Worm (Caenorhabditis elegans) whole organism, midembryonic: ENCODE measurements around the gene twk-7.

Source experiments
- cog-1 ChIP-seq: sonication (generic microtip); optimal IDR thresholded peaks from 2 replicates; lab custom pipeline; 2016; ENCODE audit warnings: missing genetic modification characterization, missing compliant biosample characterization
- flt-1 ChIP-seq: fragments of 200-800 bp; sonication (Bioruptor generic); IDR thresholded peaks from 2 replicates; pipeline ENCODE4 v1.3.6; 2022; ENCODE audit warnings: missing genetic modification characterization, missing compliant biosample characterization
- klf-2 ChIP-seq: fragments of 200-800 bp; sonication (Bioruptor generic); conservative IDR thresholded peaks from 2 replicates; pipeline ENCODE4 v1.3.6; 2022; ENCODE audit warnings: missing genetic modification reagents, missing genetic modification characterization, missing compliant biosample characterization
- tab-1 ChIP-seq: fragments of 200-800 bp; sonication (Bioruptor generic); IDR thresholded peaks from 2 replicates; pipeline ENCODE4 v1.3.6; 2022; ENCODE audit warnings: missing genetic modification characterization, missing compliant biosample characterization
- ztf-29 ChIP-seq: fragments of 200-800 bp; sonication (Bioruptor generic); IDR thresholded peaks from 2 replicates; pipeline ENCODE4 v1.3.6; 2022; ENCODE audit warnings: missing genetic modification reagents, missing genetic modification characterization, missing compliant biosample characterization

DNA sequence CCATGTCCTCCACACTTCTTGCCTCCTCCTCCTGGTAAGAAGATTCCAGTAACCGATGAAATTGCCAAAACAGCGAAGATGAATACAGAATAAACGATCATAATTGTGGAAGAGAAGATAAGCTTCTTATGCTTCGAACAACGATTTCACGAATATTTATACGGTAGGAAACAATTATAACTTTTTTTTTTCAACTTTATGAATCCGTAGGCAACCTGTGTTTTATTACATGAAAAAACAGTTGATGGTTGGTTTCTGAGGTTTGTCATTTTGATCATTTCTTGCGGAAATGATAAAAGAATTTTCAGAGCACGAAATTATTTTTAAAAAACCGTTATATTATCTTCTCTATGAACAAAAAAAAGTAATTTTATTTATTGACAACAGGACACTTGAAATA is 52.7 kb downstream of the twk-7 start, which contains the start of gene fipr-16:
- TF ChIP-seq tab-1 (GFP tag; lab: Robert Waterston, UW) (no peak), flt-1 (GFP tag; lab: Robert Waterston, UW) (no peak), ztf-29 (GFP tag; lab: Robert Waterston, UW) (no peak), cog-1 (tag; lab: Kevin White, UChicago) (no peak), klf-2 (GFP tag; lab: Robert Waterston, UW) (no peak)
